Fruit fly (Drosophila melanogaster) whole organism, adult: ENCODE data around the gene CG12589.

Experiments used
- CG7101 ChIP-seq: fragments of 200-800 bp; sonication (Bioruptor generic); optimal IDR thresholded peaks from 2 replicates; lab custom pipeline; 2018; ENCODE audit warnings: missing biosample characterization, mild to moderate bottlenecking, missing genetic modification characterization, moderate library complexity
- Hr96 ChIP-seq: fragments of 200-800 bp; sonication (Bioruptor generic); optimal IDR thresholded peaks from 2 replicates; lab custom pipeline; 2016; ENCODE audit warnings: missing biosample characterization, missing genetic modification characterization
- Mnt ChIP-seq: fragments of 200-800 bp; sonication (Bioruptor generic); optimal IDR thresholded peaks from 2 replicates; lab custom pipeline; 2016; ENCODE audit warnings: missing biosample characterization, mild to moderate bottlenecking, missing genetic modification characterization
- cnc ChIP-seq, 2 experiments: fragments of >200 bp; optimal IDR thresholded peaks; 2 replicates each; lab custom pipeline; 2017
- ovo ChIP-seq: fragments of 200-800 bp; sonication (Bioruptor generic); optimal IDR thresholded peaks from 2 replicates; lab custom pipeline; 2016; ENCODE audit warnings: missing biosample characterization, missing genetic modification characterization
- tj ChIP-seq: fragments of 200-800 bp; sonication (Bioruptor generic); optimal IDR thresholded peaks from 3 replicates; lab custom pipeline; 2017; ENCODE audit warnings: missing biosample characterization, mild to moderate bottlenecking, missing genetic modification characterization, moderate library complexity

- TF ChIP-seq CG7101 (tag; lab: Kevin White, UChicago) (no peak), Mnt (GFP tag; lab: Kevin White, UChicago) (no peak), Hr96 (GFP tag; lab: Kevin White, UChicago) (no peak), cnc (optimal IDR thresholded peaks at IDR 0.05; lab: Kevin White, UChicago) (no peak), ovo (GFP tag; lab: Kevin White, UChicago) (no peak), tj (no peak)
Observed at dm6 chr3R:5150523-5150922, 11.7 kb upstream of the CG12589 start, which contains the start of gene dpr16.
